Worm (Caenorhabditis elegans) whole organism, mixed stage, embryonic: ENCODE results near the gene F56D1.1.

Experiments
- M03D4.4 ChIP-seq: sonication (generic microtip); optimal IDR thresholded peaks from 2 replicates; lab custom pipeline; 2017; ENCODE audit warnings: mild to moderate bottlenecking, missing genetic modification characterization, missing compliant biosample characterization
- bed-3 ChIP-seq: fragments of 200-800 bp; sonication (Bioruptor generic); optimal IDR thresholded peaks from 3 replicates; lab custom pipeline; 2018; ENCODE audit warnings: mild to moderate bottlenecking, missing genetic modification characterization, moderate library complexity, missing compliant biosample characterization
- blmp-1 ChIP-seq: fragments of 150-350 bp; optimal IDR thresholded peaks from 2 replicates; lab custom pipeline; 2014; ENCODE audit warnings: missing biosample characterization, missing genetic modification characterization
- ceh-39 ChIP-seq: fragments of 150-350 bp; optimal IDR thresholded peaks from 2 replicates; lab custom pipeline; 2014; ENCODE audit warnings: missing biosample characterization, missing genetic modification characterization
- ceh-43 ChIP-seq: fragments of 200-800 bp; sonication (Bioruptor generic); optimal IDR thresholded peaks from 2 replicates; lab custom pipeline; 2018; ENCODE audit warnings: mild to moderate bottlenecking, missing genetic modification characterization, moderate library complexity, missing compliant biosample characterization
- ceh-83 ChIP-seq: fragments of 200-800 bp; sonication (Bioruptor generic); optimal IDR thresholded peaks from 2 replicates; lab custom pipeline; 2018; ENCODE audit warnings: mild to moderate bottlenecking, missing genetic modification characterization, missing compliant biosample characterization
- ces-1 ChIP-seq: fragments of 150-350 bp; optimal IDR thresholded peaks from 2 replicates; lab custom pipeline; 2014; ENCODE audit warnings: missing biosample characterization, missing genetic modification reagents, missing genetic modification characterization
- cnd-1 ChIP-seq: fragments of 200-800 bp; sonication (Bioruptor generic); optimal IDR thresholded peaks from 2 replicates; lab custom pipeline; 2018; ENCODE audit warnings: mild to moderate bottlenecking, missing genetic modification characterization, missing compliant biosample characterization
- drap-1 ChIP-seq: fragments of 200-800 bp; sonication (Bioruptor generic); optimal IDR thresholded peaks from 3 replicates; lab custom pipeline; 2018; ENCODE audit warnings: mild to moderate bottlenecking, missing genetic modification characterization, missing compliant biosample characterization
- elt-1 ChIP-seq: sonication (generic microtip); optimal IDR thresholded peaks from 2 replicates; lab custom pipeline; 2017; ENCODE audit warnings: missing genetic modification characterization, mild to moderate bottlenecking, missing compliant biosample characterization, antibody characterized with exemption, moderate library complexity, borderline replicate concordance; ENCODE audit not compliant: insufficient read depth
- elt-3 ChIP-seq: fragments of 150-350 bp; optimal IDR thresholded peaks from 2 replicates; lab custom pipeline; 2014; ENCODE audit warnings: missing biosample characterization, missing genetic modification characterization
- flh-1 ChIP-seq: fragments of 200-800 bp; sonication (Bioruptor generic); optimal IDR thresholded peaks from 2 replicates; lab custom pipeline; 2018; ENCODE audit warnings: mild to moderate bottlenecking, missing genetic modification characterization, moderate library complexity, missing compliant biosample characterization
- ham-2 ChIP-seq: fragments of 200-800 bp; sonication (Bioruptor generic); optimal IDR thresholded peaks from 2 replicates; lab custom pipeline; 2018; ENCODE audit warnings: mild to moderate bottlenecking, missing genetic modification characterization, missing compliant biosample characterization
- hlh-1 ChIP-seq: fragments of 150-350 bp; optimal IDR thresholded peaks from 2 replicates; lab custom pipeline; 2014; ENCODE audit warnings: missing biosample characterization, missing genetic modification reagents, missing genetic modification characterization
- lin-13 ChIP-seq: fragments of 150-350 bp; optimal IDR thresholded peaks from 2 replicates; lab custom pipeline; 2014; ENCODE audit warnings: missing biosample characterization, missing genetic modification characterization
- lin-32 ChIP-seq: fragments of 200-800 bp; sonication (Bioruptor generic); optimal IDR thresholded peaks from 2 replicates; lab custom pipeline; 2018; ENCODE audit warnings: mild to moderate bottlenecking, missing genetic modification characterization, missing compliant biosample characterization
- lsy-2 ChIP-seq: fragments of 150-350 bp; optimal IDR thresholded peaks from 2 replicates; lab custom pipeline; 2014; ENCODE audit warnings: missing biosample characterization, missing genetic modification characterization
- mep-1 ChIP-seq: fragments of 150-350 bp; optimal IDR thresholded peaks from 2 replicates; lab custom pipeline; 2017; ENCODE audit warnings: missing biosample characterization, missing genetic modification reagents, missing genetic modification characterization, inconsistent platforms
- mls-2 ChIP-seq: sonication (generic microtip); optimal IDR thresholded peaks from 2 replicates; lab custom pipeline; 2016; ENCODE audit warnings: mild to moderate bottlenecking, missing genetic modification characterization, moderate library complexity, missing compliant biosample characterization
- nhr-12 ChIP-seq: fragments of 150-350 bp; optimal IDR thresholded peaks from 2 replicates; lab custom pipeline; 2014; ENCODE audit warnings: missing biosample characterization, missing genetic modification characterization
- nhr-2 ChIP-seq: fragments of 150-350 bp; optimal IDR thresholded peaks from 2 replicates; lab custom pipeline; 2014; ENCODE audit warnings: missing biosample characterization, missing genetic modification characterization
- nhr-28 ChIP-seq: fragments of 150-350 bp; optimal IDR thresholded peaks from 2 replicates; lab custom pipeline; 2014; ENCODE audit warnings: missing biosample characterization, missing genetic modification characterization
- nhr-76 ChIP-seq: sonication (generic microtip); optimal IDR thresholded peaks from 2 replicates; lab custom pipeline; 2017; ENCODE audit warnings: missing biosample characterization, missing genetic modification characterization
- pha-4 ChIP-seq: fragments of 150-350 bp; optimal IDR thresholded peaks from 2 replicates; lab custom pipeline; 2018; ENCODE audit warnings: missing biosample characterization, missing genetic modification reagents, missing genetic modification characterization
- sem-2 ChIP-seq: fragments of 200-800 bp; sonication (Bioruptor generic); optimal IDR thresholded peaks from 2 replicates; lab custom pipeline; 2018; ENCODE audit warnings: mild to moderate bottlenecking, missing genetic modification characterization, missing compliant biosample characterization
- snpc-4 ChIP-seq: fragments of 150-350 bp; optimal IDR thresholded peaks from 2 replicates; lab custom pipeline; 2014; ENCODE audit warnings: missing biosample characterization, missing genetic modification characterization
- sptf-1 ChIP-seq: sonication (generic microtip); optimal IDR thresholded peaks from 2 replicates; lab custom pipeline; 2017; ENCODE audit warnings: mild to moderate bottlenecking, missing genetic modification characterization, moderate library complexity, missing compliant biosample characterization
- tbx-8 ChIP-seq: fragments of 200-800 bp; sonication (Bioruptor generic); optimal IDR thresholded peaks from 2 replicates; lab custom pipeline; 2018; ENCODE audit warnings: mild to moderate bottlenecking, missing genetic modification characterization, moderate library complexity, missing compliant biosample characterization
- unc-120 ChIP-seq: sonication (generic microtip); optimal IDR thresholded peaks from 2 replicates; lab custom pipeline; 2017; ENCODE audit warnings: missing genetic modification characterization, missing compliant biosample characterization; ENCODE audit not compliant: poor library complexity, severe bottlenecking
- unc-39 ChIP-seq: fragments of 150-350 bp; optimal IDR thresholded peaks from 2 replicates; lab custom pipeline; 2014; ENCODE audit warnings: missing biosample characterization, missing genetic modification characterization
- unc-62 ChIP-seq: fragments of 150-350 bp; optimal IDR thresholded peaks from 2 replicates; lab custom pipeline; 2014; ENCODE audit warnings: missing biosample characterization, missing genetic modification reagents, missing genetic modification characterization
- zip-8 ChIP-seq: fragments of 150-350 bp; optimal IDR thresholded peaks from 2 replicates; lab custom pipeline; 2014; ENCODE audit warnings: missing biosample characterization, missing genetic modification characterization
- ztf-11 ChIP-seq: fragments of 150-350 bp; optimal IDR thresholded peaks from 2 replicates; lab custom pipeline; 2014; ENCODE audit warnings: missing biosample characterization, missing genetic modification characterization

The F56D1.1 gene

DNA sequence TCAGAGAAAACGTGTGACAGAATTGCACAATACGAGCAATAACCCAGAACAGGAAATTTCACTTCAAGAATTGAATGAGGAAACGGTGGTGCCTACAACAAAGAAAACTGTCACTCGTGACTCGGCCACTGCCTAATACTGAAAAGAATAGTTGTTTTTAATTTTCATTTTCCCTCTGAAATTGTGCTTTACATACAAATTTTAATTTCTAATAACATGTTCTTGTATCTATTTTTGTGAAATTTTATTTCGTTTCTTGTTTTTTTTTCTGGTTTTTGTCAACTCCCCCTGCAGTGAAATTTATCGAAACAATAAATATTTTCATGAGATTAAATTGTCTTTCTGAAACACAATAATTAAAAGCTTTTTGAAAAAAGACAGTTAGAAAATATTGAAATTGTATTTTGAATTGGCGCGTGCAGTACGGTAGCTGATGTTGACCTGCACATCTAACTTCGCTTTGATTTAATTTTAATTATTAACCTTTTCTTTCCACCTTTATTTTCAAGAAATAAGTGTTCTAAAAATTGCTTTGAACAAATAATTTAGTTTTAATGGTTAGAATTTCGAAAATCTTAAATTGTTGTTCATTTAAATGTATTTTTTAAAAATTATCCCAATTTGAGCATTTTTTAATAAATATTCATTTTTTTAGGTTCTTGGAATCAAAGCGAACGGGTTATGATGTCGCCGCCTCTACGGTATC, 22.6 kb upstream of the F56D1.1 start, which contains the start of gene daz-1:
Gene daz-1 (plus strand): TSS at position 656 of the 706 bp plus-strand sequence.
- TF ChIP-seq unc-62 = no peak
- no peak for TF ChIP-seq sptf-1 (tag; lab: Kevin White, UChicago)
- no peak for TF ChIP-seq bed-3 (GFP tag; lab: Kevin White, UChicago)
- TF ChIP-seq nhr-76 (tag; lab: Kevin White, UChicago) = no peak
- no peak for TF ChIP-seq ces-1 (GFP tag; lab: Kevin White, UChicago)
- TF ChIP-seq nhr-28 = no peak
- no peak for TF ChIP-seq flh-1 (GFP tag; lab: Kevin White, UChicago)
- no peak for TF ChIP-seq mls-2 (tag; lab: Kevin White, UChicago)
- no peak for TF ChIP-seq zip-8
- no peak for TF ChIP-seq ceh-39 (tag; lab: Kevin White, UChicago)
- no peak for TF ChIP-seq tbx-8 (GFP tag; lab: Kevin White, UChicago)
- TF ChIP-seq hlh-1 = no peak
- no peak for TF ChIP-seq unc-39 (tag; lab: Kevin White, UChicago)
- TF ChIP-seq ham-2 (GFP tag; lab: Kevin White, UChicago) = no peak

DNA sequence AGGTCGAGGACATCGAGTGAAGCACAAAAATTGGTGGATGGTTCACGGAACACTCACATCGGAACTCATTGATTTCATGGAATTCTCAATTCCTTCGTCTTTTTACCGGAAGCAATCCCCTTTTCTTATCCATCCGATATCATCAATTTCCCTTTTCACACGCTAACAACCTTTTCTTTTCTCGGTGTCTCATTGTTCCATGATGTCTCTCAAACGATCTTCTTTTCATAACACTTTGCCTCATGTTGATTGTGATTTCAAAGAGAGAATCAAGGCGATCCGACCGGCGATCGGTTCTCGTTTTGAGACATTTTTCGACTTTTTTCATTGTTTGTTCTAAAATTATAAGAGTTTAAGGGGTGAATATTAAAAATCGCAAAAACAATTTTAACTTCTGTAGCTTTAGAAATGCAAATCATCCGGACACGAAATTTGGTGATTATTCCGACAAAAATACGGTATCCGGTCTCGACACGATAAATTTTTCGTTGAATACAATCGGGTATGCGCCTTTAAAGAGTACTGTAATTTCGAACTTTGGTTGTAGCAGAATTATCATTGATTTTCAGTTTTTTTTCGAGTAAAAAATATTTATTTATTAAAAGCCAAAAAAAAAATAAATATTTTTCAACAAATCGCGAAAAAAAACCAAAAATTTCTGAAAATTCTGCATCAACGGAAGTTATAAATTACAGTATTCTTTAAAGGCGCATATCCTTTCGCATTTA, 19.6 kb upstream of the F56D1.1 start:
- TF ChIP-seq flh-1 (GFP tag; lab: Kevin White, UChicago) = no peak
- peak; percentile 61 for TF ChIP-seq blmp-1
- TF ChIP-seq cnd-1 (tag; lab: Kevin White, UChicago) = no peak
- no peak for TF ChIP-seq snpc-4 (tag; lab: Kevin White, UChicago)
- TF ChIP-seq lsy-2 (tag; lab: Kevin White, UChicago) = no peak
- TF ChIP-seq unc-62 = no peak

DNA sequence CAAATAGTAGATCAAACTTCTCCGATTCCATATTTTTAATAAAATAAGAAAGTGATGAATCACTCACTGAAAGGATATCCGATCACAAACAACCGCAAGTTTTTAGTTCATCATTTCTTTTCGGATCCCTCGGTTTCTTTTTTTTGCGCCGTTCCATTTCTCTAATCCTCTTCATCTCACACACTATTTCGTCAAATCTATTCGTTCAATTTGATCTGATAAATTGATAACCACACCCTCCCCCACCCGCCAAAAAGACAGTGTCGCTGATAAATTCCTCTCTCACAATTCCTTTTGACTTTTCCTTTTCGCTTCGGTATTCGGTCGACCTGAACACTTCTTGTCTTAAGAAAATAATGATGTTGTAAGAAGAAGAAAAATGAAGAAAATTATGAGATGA, 18.9 kb upstream of the F56D1.1 start:
- TF ChIP-seq lsy-2 (tag; lab: Kevin White, UChicago) = no peak
- no peak for TF ChIP-seq ham-2 (GFP tag; lab: Kevin White, UChicago)
- TF ChIP-seq nhr-12 (tag; lab: Kevin White, UChicago) = no peak
- no peak for TF ChIP-seq unc-62
- TF ChIP-seq ceh-43 = no peak
- no peak for TF ChIP-seq zip-8
- TF ChIP-seq drap-1 (GFP tag; lab: Kevin White, UChicago) = no peak
- TF ChIP-seq mep-1 (tag; lab: Kevin White, UChicago) = no peak
- TF ChIP-seq snpc-4 (tag; lab: Kevin White, UChicago) = no peak
- no peak for TF ChIP-seq ces-1 (GFP tag; lab: Kevin White, UChicago)
- TF ChIP-seq pha-4 = no peak
- no peak for TF ChIP-seq elt-1 (tag; lab: Kevin White, UChicago)
- no peak for TF ChIP-seq sptf-1 (tag; lab: Kevin White, UChicago)
- TF ChIP-seq nhr-76 (tag; lab: Kevin White, UChicago) = no peak
- no peak for TF ChIP-seq lin-32 (GFP tag; lab: Kevin White, UChicago)
- TF ChIP-seq hlh-1 = no peak
- no peak for TF ChIP-seq ceh-83 (GFP tag; lab: Kevin White, UChicago)
- no peak for TF ChIP-seq tbx-8 (GFP tag; lab: Kevin White, UChicago)
- no peak for TF ChIP-seq cnd-1 (tag; lab: Kevin White, UChicago)
- TF ChIP-seq flh-1 (GFP tag; lab: Kevin White, UChicago) = no peak

DNA sequence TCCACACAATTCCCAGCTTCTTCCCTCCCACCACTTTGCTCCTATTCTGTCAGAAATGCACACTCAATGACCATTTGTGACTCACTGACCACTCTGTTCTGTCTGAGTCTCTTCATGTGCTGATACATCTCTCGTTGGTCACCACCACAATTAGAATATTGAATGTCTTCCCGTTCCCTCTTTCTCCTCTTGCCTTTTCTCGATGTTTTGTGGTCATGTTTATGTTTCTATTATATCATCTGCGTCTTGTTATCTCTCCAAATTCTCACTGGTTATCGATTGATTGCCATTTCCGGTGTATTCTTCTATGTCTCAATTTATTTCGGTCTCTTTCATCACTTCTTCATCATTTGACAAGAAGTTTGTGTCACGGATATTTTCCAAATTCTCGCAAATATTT, 17.5 kb upstream of the F56D1.1 start:
- peak; percentile 37 for TF ChIP-seq mep-1 (tag; lab: Kevin White, UChicago)
- no peak for TF ChIP-seq unc-39 (tag; lab: Kevin White, UChicago)
- TF ChIP-seq blmp-1 = no peak
- TF ChIP-seq mls-2 (tag; lab: Kevin White, UChicago) = peak; percentile 46
- peak; percentile 74 for TF ChIP-seq ces-1 (GFP tag; lab: Kevin White, UChicago)
- peak; percentile 14 for TF ChIP-seq unc-62

DNA sequence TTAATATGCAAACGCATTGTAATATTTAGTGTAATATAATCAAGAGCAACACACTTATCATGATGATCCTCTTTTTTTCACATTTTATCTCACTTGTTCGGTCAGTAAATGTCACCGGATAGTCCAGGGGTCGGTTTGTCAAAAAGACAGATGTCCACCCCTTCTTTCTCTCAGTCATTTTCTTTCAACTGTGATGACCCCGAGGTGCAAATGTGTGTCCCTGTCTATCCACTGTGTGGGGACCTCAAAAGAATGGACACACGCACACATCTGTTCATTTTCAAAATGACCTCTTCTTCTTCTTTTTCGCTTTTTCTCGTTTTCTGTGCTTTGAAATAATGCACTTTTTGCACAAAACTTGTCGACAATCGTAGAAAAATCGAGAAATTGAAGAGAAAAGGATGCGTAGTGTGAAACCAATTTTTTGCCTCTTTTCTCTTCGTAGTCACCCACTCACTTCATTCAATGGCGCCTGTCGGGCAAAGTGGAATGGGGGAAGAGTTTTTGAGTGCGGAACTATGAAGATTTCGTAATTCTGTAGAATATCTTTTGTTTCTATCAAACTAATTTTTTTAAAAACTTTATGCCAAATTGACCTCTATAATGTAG, 14.6 kb upstream of the F56D1.1 start:
- TF ChIP-seq unc-39 (tag; lab: Kevin White, UChicago) (no peak), sem-2 (GFP tag; lab: Kevin White, UChicago) (no peak), lin-32 (GFP tag; lab: Kevin White, UChicago) (peak; percentile 24), hlh-1 (peak; percentile 47), nhr-12 (tag; lab: Kevin White, UChicago) (no peak), ces-1 (GFP tag; lab: Kevin White, UChicago) (no peak), elt-1 (tag; lab: Kevin White, UChicago) (no peak), ztf-11 (tag; lab: Kevin White, UChicago) (no peak), cnd-1 (tag; lab: Kevin White, UChicago) (peak; percentile 41), zip-8 (no peak), tbx-8 (GFP tag; lab: Kevin White, UChicago) (no peak), mls-2 (tag; lab: Kevin White, UChicago) (no peak), lin-13 (tag; lab: Kevin White, UChicago) (no peak), nhr-28 (no peak), pha-4 (no peak), ceh-43 (no peak), M03D4.4 (tag; lab: Kevin White, UChicago) (no peak), nhr-2 (peak; percentile 98), flh-1 (GFP tag; lab: Kevin White, UChicago) (no peak), ceh-39 (tag; lab: Kevin White, UChicago) (no peak), unc-120 (tag; lab: Kevin White, UChicago) (no peak), blmp-1 (no peak), nhr-76 (tag; lab: Kevin White, UChicago) (no peak), lsy-2 (tag; lab: Kevin White, UChicago) (no peak), drap-1 (GFP tag; lab: Kevin White, UChicago) (no peak), elt-3 (tag; lab: Kevin White, UChicago) (no peak), ceh-83 (GFP tag; lab: Kevin White, UChicago) (no peak)
